Fruit fly (Drosophila melanogaster): ENCODE measurements around the gene CG12375.

CG12375 gene

dm6 chr2L:8156682-8157081 lies 30.0 kb upstream of the CG12375 start (continued):
- TF ChIP-seq gro (GFP tag; optimal IDR thresholded peaks at IDR 0.05) = peak; percentile 78
- no peak for TF ChIP-seq CG15601 (tag; optimal IDR thresholded peaks at IDR 0.05)
- TF ChIP-seq vfl (GFP tag; optimal IDR thresholded peaks at IDR 0.05) = peak; percentile 59
- TF ChIP-seq CG3407 (GFP tag; optimal IDR thresholded peaks at IDR 0.05) = no peak
- peak; percentile 94 for TF ChIP-seq sens (GFP tag)
- no peak for TF ChIP-seq CG2129 (GFP tag; IDR thresholded peaks at IDR 0.05; ENCODE audit: partially characterized antibody)
- peak; percentile 87 for TF ChIP-seq row (GFP tag; IDR thresholded peaks at IDR 0.05)
- peak; percentile 71 for TF ChIP-seq CHES-1-like (GFP tag; optimal IDR thresholded peaks at IDR 0.05)
- TF ChIP-seq Fer2 (tag; optimal IDR thresholded peaks at IDR 0.05) = peak; percentile 53
- peak; percentile 34 for TF ChIP-seq CG33557 (GFP tag; optimal IDR thresholded peaks at IDR 0.05)
- TF ChIP-seq Bgb (GFP tag; IDR thresholded peaks at IDR 0.05; ENCODE audit: partially characterized antibody) = peak; percentile 41; the same call in 1 of the 2 replicates
- peak; percentile 73 for TF ChIP-seq CG13775 (GFP tag; optimal IDR thresholded peaks at IDR 0.05)
- TF ChIP-seq CG7372 (GFP tag; IDR thresholded peaks at IDR 0.05) = peak; percentile 67
- peak; percentile 26 for TF ChIP-seq dm (GFP tag; optimal IDR thresholded peaks at IDR 0.05)
- no peak for TF ChIP-seq CG6175 (GFP tag; IDR thresholded peaks at IDR 0.05)
- peak; percentile 74 for TF ChIP-seq Max (GFP tag; optimal IDR thresholded peaks at IDR 0.05)
- peak; percentile 83 for TF ChIP-seq Taf1 (GFP tag; IDR thresholded peaks at IDR 0.05)
- TF ChIP-seq Chrac-16 (GFP tag; optimal IDR thresholded peaks at IDR 0.05) = peak; percentile 49
- no peak for TF ChIP-seq pros (GFP tag; optimal IDR thresholded peaks at IDR 0.05)
- peak; percentile 11 for TF ChIP-seq jing (GFP tag; optimal IDR thresholded peaks at IDR 0.05)
- peak; percentile 65 for TF ChIP-seq lmd (GFP tag; IDR thresholded peaks at IDR 0.05)
- TF ChIP-seq sna (GFP tag; IDR thresholded peaks at IDR 0.05; ENCODE audit: partially characterized antibody) = peak; percentile 59; the same call in 1 of the 2 replicates
- TF ChIP-seq CG10654 (GFP tag; optimal IDR thresholded peaks at IDR 0.05) = peak; percentile 68
- peak; percentile 67 for TF ChIP-seq HHEX (GFP tag; optimal IDR thresholded peaks at IDR 0.05)
- TF ChIP-seq CG12236 (GFP tag; optimal IDR thresholded peaks at IDR 0.05) = no peak
- no peak for TF ChIP-seq oc (tag; optimal IDR thresholded peaks at IDR 0.05)
- TF ChIP-seq gsb-n (tag; optimal IDR thresholded peaks at IDR 0.05) = no peak
- no peak for TF ChIP-seq HLHmδ (GFP tag; optimal IDR thresholded peaks at IDR 0.05)
- no peak; the same call in 2 of the 3 replicates for TF ChIP-seq C15 (GFP tag; IDR thresholded peaks at IDR 0.05)
- peak; percentile 20 for TF ChIP-seq luna (GFP tag; optimal IDR thresholded peaks at IDR 0.05)
- TF ChIP-seq CG1647 (GFP tag; optimal IDR thresholded peaks at IDR 0.05) = peak; percentile 75
- no peak for TF ChIP-seq Trl (optimal IDR thresholded peaks at IDR 0.05)
- TF ChIP-seq Trl (GFP tag; optimal IDR thresholded peaks at IDR 0.05) = peak; percentile 77
- TF ChIP-seq CG9932 (GFP tag; IDR thresholded peaks at IDR 0.05) = peak; percentile 73
- TF ChIP-seq sisA (GFP tag; IDR thresholded peaks at IDR 0.05) = peak; percentile 65
- peak; percentile 60; the same call in 1 of the 3 replicates for TF ChIP-seq B-H1 (GFP tag; IDR thresholded peaks at IDR 0.05)
- TF ChIP-seq Mes4 (GFP tag; optimal IDR thresholded peaks at IDR 0.05) = peak; percentile 34
- TF ChIP-seq cas (GFP tag; IDR thresholded peaks at IDR 0.05) = peak; percentile 66; the same call in 1 of the 2 replicates
- TF ChIP-seq CG6272 (GFP tag; IDR thresholded peaks at IDR 0.05) = peak; percentile 57
- TF ChIP-seq wdn (GFP tag; IDR thresholded peaks at IDR 0.05) = 0 out of 2 replicates have a peak, but pooled peaks have one; percentile 50
- peak; percentile 79 for TF ChIP-seq ind (GFP tag; optimal IDR thresholded peaks at IDR 0.05)
- peak; percentile 16 for TF ChIP-seq grn (GFP tag; optimal IDR thresholded peaks at IDR 0.05)
- peak; percentile 66 for TF ChIP-seq CG8944 (GFP tag; optimal IDR thresholded peaks at IDR 0.05)
- TF ChIP-seq Hmr (GFP tag; optimal IDR thresholded peaks at IDR 0.05) = peak; percentile 74
- peak; percentile 67 for TF ChIP-seq CG14014 (GFP tag; IDR thresholded peaks at IDR 0.05)
- TF ChIP-seq maf-S (GFP tag; optimal IDR thresholded peaks at IDR 0.05) = peak; percentile 48
- peak; percentile 77 for TF ChIP-seq chn (GFP tag; optimal IDR thresholded peaks at IDR 0.05)
- peak; percentile 69 for TF ChIP-seq stc (GFP tag; IDR thresholded peaks at IDR 0.05)
- peak; percentile 41; the same call in 1 of the 2 replicates for TF ChIP-seq H2.0 (GFP tag; IDR thresholded peaks at IDR 0.05)
- TF ChIP-seq Nf-YC (tag; optimal IDR thresholded peaks at IDR 0.05) = peak; percentile 69
- TF ChIP-seq Ravus (GFP tag; IDR thresholded peaks at IDR 0.05) = peak; percentile 3; the same call in 1 of the 2 replicates
- TF ChIP-seq CG31224 (GFP tag; IDR thresholded peaks at IDR 0.05) = peak; percentile 48
